Worm (Caenorhabditis elegans) whole organism, L4 larva: ENCODE data around the gene pax-1.

Experiments used
- D1046.2 ChIP-seq: fragments of 200-800 bp; sonication (Bioruptor generic); IDR thresholded peaks from 2 replicates; pipeline ENCODE4 v1.3.6; 2022; ENCODE audit warnings: missing genetic modification characterization, missing compliant biosample characterization
- F49E8.2 ChIP-seq: sonication (generic microtip); optimal IDR thresholded peaks from 2 replicates; lab custom pipeline; 2016; ENCODE audit warnings: missing compliant biosample characterization, mild to moderate bottlenecking, missing genetic modification characterization, borderline replicate concordance
- R02D3.7 ChIP-seq: fragments of 150-350 bp; sonication (generic microtip); optimal IDR thresholded peaks from 3 replicates; lab custom pipeline; 2014; ENCODE audit warnings: missing biosample characterization, missing genetic modification characterization
- T20F7.1 ChIP-seq: fragments of 200-800 bp; sonication (Bioruptor generic); optimal IDR thresholded peaks from 2 replicates; lab custom pipeline; 2018; ENCODE audit warnings: mild to moderate bottlenecking, missing genetic modification characterization, missing compliant biosample characterization
- Y48G9A.11 ChIP-seq: fragments of 200-800 bp; sonication (Bioruptor generic); IDR thresholded peaks from 2 replicates; pipeline ENCODE4 v1.3.6; 2022; ENCODE audit warnings: missing genetic modification reagents, missing genetic modification characterization, missing compliant biosample characterization
- Y5F2A.4 ChIP-seq: fragments of 200-800 bp; sonication (Bioruptor generic); optimal IDR thresholded peaks from 2 replicates; lab custom pipeline; 2018; ENCODE audit warnings: mild to moderate bottlenecking, missing genetic modification characterization, missing compliant biosample characterization
- aha-1 ChIP-seq: fragments of 150-350 bp; peaks from one replicate; lab custom pipeline; 2014; ENCODE audit warnings: missing biosample characterization, missing genetic modification characterization
- arid-1 ChIP-seq: fragments of 200-800 bp; sonication (Bioruptor generic); conservative IDR thresholded peaks from 2 replicates; pipeline ENCODE4 v1.3.6; 2022; ENCODE audit warnings: missing genetic modification reagents, missing genetic modification characterization, missing compliant biosample characterization
- ceh-44 ChIP-seq: fragments of 200-800 bp; sonication (Bioruptor generic); IDR thresholded peaks from 2 replicates; pipeline ENCODE4 v1.3.6; 2022; ENCODE audit warnings: missing genetic modification reagents, missing genetic modification characterization, missing compliant biosample characterization
- ctbp-1 ChIP-seq: fragments of 200-800 bp; sonication (Bioruptor generic); IDR thresholded peaks from 2 replicates; pipeline ENCODE4 v1.3.6; 2022; ENCODE audit warnings: missing genetic modification reagents, missing genetic modification characterization, missing compliant biosample characterization
- daf-16 ChIP-seq, 3 experiments: sonication (generic microtip); optimal IDR thresholded peaks; 2 replicates each; lab custom pipeline; 2016 to 2017; ENCODE audit warnings: missing genetic modification characterization in 3 of 3, missing genetic modification reagents in 3 of 3, mild to moderate bottlenecking in 2 of 3, missing compliant biosample characterization in 2 of 3, missing biosample characterization in 1 of 3, moderate library complexity in 1 of 3
- daf-19 ChIP-seq: fragments of 200-800 bp; sonication (Bioruptor generic); conservative IDR thresholded peaks from 2 replicates; pipeline ENCODE4 v1.3.6; 2022; ENCODE audit warnings: missing genetic modification characterization, missing compliant biosample characterization
- duxl-1 ChIP-seq: sonication (generic microtip); optimal IDR thresholded peaks from 2 replicates; lab custom pipeline; 2016; ENCODE audit warnings: mild to moderate bottlenecking, missing genetic modification characterization, moderate library complexity, missing compliant biosample characterization; ENCODE audit not compliant: poor library complexity
- dve-1 ChIP-seq: sonication (generic microtip); optimal IDR thresholded peaks from 2 replicates; lab custom pipeline; 2017; ENCODE audit warnings: antibody characterized with exemption, mild to moderate bottlenecking, missing genetic modification characterization, missing compliant biosample characterization; ENCODE audit not compliant: insufficient read depth
- gei-8 ChIP-seq: fragments of 200-800 bp; sonication (Bioruptor generic); optimal IDR thresholded peaks from 2 replicates; lab custom pipeline; 2018; ENCODE audit warnings: mild to moderate bottlenecking, missing genetic modification characterization, missing compliant biosample characterization
- hif-1 ChIP-seq, 2 experiments: sonication (generic microtip); optimal IDR thresholded peaks; 2 replicates each; lab custom pipeline; 2016 to 2017; ENCODE audit warnings: missing compliant biosample characterization in 2 of 2, missing genetic modification characterization in 2 of 2, missing genetic modification reagents in 2 of 2, missing genotype in 2 of 2, mild to moderate bottlenecking in 1 of 2
- hlh-11 ChIP-seq: fragments of 200-800 bp; sonication (Bioruptor generic); optimal IDR thresholded peaks from 2 replicates; lab custom pipeline; 2018; ENCODE audit warnings: mild to moderate bottlenecking, missing genetic modification characterization, missing compliant biosample characterization
- jun-1 ChIP-seq: fragments of 150-350 bp; optimal IDR thresholded peaks from 2 replicates; lab custom pipeline; 2014; ENCODE audit warnings: missing biosample characterization, missing genetic modification reagents, missing genetic modification characterization
- lin-13 ChIP-seq: fragments of 150-350 bp; optimal IDR thresholded peaks from 2 replicates; lab custom pipeline; 2014; ENCODE audit warnings: missing biosample characterization, missing genetic modification reagents, missing genetic modification characterization
- lin-39 ChIP-seq: fragments of 150-350 bp; optimal IDR thresholded peaks from 2 replicates; lab custom pipeline; 2014; ENCODE audit warnings: missing biosample characterization, missing genetic modification reagents, missing genetic modification characterization
- mep-1 ChIP-seq: fragments of 150-350 bp; sonication (generic microtip); optimal IDR thresholded peaks from 3 replicates; lab custom pipeline; 2014; ENCODE audit warnings: missing biosample characterization, missing genetic modification characterization
- mes-2 ChIP-seq: sonication (generic microtip); optimal IDR thresholded peaks from 2 replicates; lab custom pipeline; 2016; ENCODE audit warnings: missing genotype, mild to moderate bottlenecking, missing genetic modification characterization, missing compliant biosample characterization; ENCODE audit not compliant: poor library complexity, severe bottlenecking
- mxl-2 ChIP-seq: fragments of 200-800 bp; sonication (Bioruptor generic); conservative IDR thresholded peaks from 2 replicates; pipeline ENCODE4 v1.3.6; 2022; ENCODE audit warnings: missing genetic modification reagents, missing genetic modification characterization, missing compliant biosample characterization
- nhr-28 ChIP-seq: fragments of 150-350 bp; optimal IDR thresholded peaks from 2 replicates; lab custom pipeline; 2014; ENCODE audit warnings: missing biosample characterization, missing genetic modification characterization
- nhr-6 ChIP-seq: fragments of 150-350 bp; optimal IDR thresholded peaks from 2 replicates; lab custom pipeline; 2014; ENCODE audit warnings: missing biosample characterization, missing genetic modification characterization
- pha-4 ChIP-seq, 2 experiments: fragments of 150-350 bp in 1 of 2; fragments of 200-800 bp in 1 of 2; sonication (Bioruptor generic) in 1 of 2; IDR thresholded peaks in 1 of 2; optimal IDR thresholded peaks in 1 of 2; 2 replicates each; pipeline versions ENCODE4 v1.3.6 to Lab custom; 2014 to 2022; ENCODE audit warnings: missing genetic modification characterization in 2 of 2, missing genetic modification reagents in 2 of 2, missing biosample characterization in 1 of 2, missing compliant biosample characterization in 1 of 2
- php-3 ChIP-seq: fragments of 200-800 bp; sonication (Bioruptor generic); IDR thresholded peaks from 2 replicates; pipeline ENCODE4 v1.3.6; 2022; ENCODE audit warnings: missing genetic modification reagents, missing genetic modification characterization, missing compliant biosample characterization
- pqm-1 ChIP-seq: sonication (generic microtip); optimal IDR thresholded peaks from 2 replicates; lab custom pipeline; 2017; ENCODE audit warnings: missing biosample characterization, missing genetic modification characterization
- sdz-12 ChIP-seq: fragments of 200-800 bp; sonication (Bioruptor generic); optimal IDR thresholded peaks from 2 replicates; lab custom pipeline; 2018; ENCODE audit warnings: mild to moderate bottlenecking, missing genetic modification characterization, missing compliant biosample characterization
- tag-97 ChIP-seq: fragments of 200-800 bp; sonication (Bioruptor generic); IDR thresholded peaks from 2 replicates; pipeline ENCODE4 v1.3.6; 2022; ENCODE audit warnings: missing genetic modification characterization, missing compliant biosample characterization
- unc-62 ChIP-seq, 3 experiments: fragments of 150-350 bp in 1 of 3; sonication (generic microtip); optimal IDR thresholded peaks in 2 of 3; peaks in 1 of 3; 1 replicate in 1 of 3; 2 replicates in 2 of 3; lab custom pipeline; 2014 to 2017; ENCODE audit warnings: missing biosample characterization in 3 of 3, missing genetic modification characterization in 3 of 3, missing genetic modification reagents in 3 of 3, missing genotype in 1 of 3

Gene pax-1

DNA sequence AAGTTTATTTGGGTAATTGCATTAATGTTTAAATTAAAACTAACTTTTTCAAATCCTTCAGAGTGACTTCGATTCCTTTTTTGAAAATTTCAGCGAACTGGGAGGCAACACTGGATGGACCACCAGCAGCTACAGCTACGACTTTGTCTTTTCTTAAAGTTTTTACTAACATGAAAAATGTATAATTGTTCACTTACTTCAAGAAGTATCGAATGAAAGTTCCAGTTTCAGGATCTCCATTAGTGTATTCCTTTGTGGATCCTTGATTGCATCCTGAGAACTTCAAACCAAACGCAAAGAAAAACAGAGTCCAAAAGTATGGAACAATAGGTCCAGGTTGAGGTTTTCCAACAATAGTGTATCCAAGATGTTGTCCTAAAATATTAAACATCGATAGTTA is 27.7 kb upstream of the pax-1 start:
- TF ChIP-seq dve-1 (no peak), aha-1 (tag; lab: Kevin White, UChicago) (peak; percentile 27), D1046.2 (GFP tag; lab: Robert Waterston, UW) (no peak), pqm-1 (no peak), ceh-44 (GFP tag; lab: Robert Waterston, UW) (no peak), Y48G9A.11 (GFP tag; lab: Robert Waterston, UW) (no peak), sdz-12 (GFP tag; lab: Kevin White, UChicago) (no peak), nhr-6 (tag; lab: Kevin White, UChicago) (no peak), daf-19 (GFP tag; lab: Robert Waterston, UW) (no peak), hif-1 (tag; optimal IDR thresholded peaks at IDR 0.05; lab: Kevin White, UChicago) (no peak), R02D3.7 (tag; lab: Kevin White, UChicago) (no peak), unc-62 (GFP tag; optimal IDR thresholded peaks at IDR 0.05 in 1 of 2; lab: Kevin White, UChicago) (peak in 1 of 2 experiments; percentile 92), unc-62 (tag; optimal IDR thresholded peaks at IDR 0.05; lab: Kevin White, UChicago) (no peak), pha-4 (GFP tag; IDR thresholded peaks at IDR 0.05; lab: Robert Waterston, UW) (no peak), pha-4 (tag; optimal IDR thresholded peaks at IDR 0.05; lab: Kevin White, UChicago) (no peak), lin-13 (GFP tag; lab: Kevin White, UChicago) (no peak), php-3 (GFP tag; lab: Robert Waterston, UW) (no peak)

- no peak for TF ChIP-seq jun-1 (tag; lab: Kevin White, UChicago)
- peak; percentile 5 for TF ChIP-seq hlh-11
- TF ChIP-seq arid-1 (GFP tag; lab: Robert Waterston, UW), result no peak
- TF ChIP-seq daf-16 (GFP tag; optimal IDR thresholded peaks at IDR 0.05; lab: Kevin White, UChicago), result no peak
- peak; percentile 19 for TF ChIP-seq daf-16 (tag; optimal IDR thresholded peaks at IDR 0.05; lab: Kevin White, UChicago)
- TF ChIP-seq F49E8.2 (tag; lab: Kevin White, UChicago), result no peak
- no peak for TF ChIP-seq ctbp-1
- TF ChIP-seq mxl-2 (GFP tag; lab: Robert Waterston, UW), result no peak
These were observed 25.7 kb upstream of the pax-1 start, which contains the start of gene F20D6.11 for ce11 chrV:8198994-8199393. Gene F20D6.11 (minus strand): TSS chrV:8199094.

DNA sequence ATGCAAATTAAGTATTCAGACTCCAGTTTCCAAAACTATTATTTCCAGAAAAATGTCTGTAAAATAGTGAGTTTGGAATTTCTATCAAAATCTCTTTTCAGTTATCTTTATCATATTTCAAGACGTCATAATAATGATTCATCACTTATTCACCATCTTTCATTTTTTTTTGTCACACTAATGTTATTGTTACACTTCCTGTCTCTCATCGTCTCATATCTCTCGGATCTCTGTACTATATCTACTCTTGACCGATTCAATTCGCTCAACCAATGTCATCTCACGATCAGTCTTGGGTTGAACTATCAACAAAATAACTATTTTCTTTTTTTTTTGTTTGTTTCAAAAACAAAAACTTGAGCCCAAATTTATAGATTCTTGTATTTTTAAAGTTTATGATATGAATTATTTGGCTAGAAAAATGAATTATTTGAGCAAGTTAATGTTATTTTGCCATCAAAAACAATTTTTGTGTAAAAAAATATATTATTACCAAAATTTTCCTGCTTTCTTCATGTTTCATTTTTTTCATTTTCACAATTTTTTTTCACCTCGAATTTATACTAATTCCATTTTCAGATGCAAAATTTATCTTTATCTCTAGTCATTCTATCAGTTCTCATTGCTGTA is 23.4 kb upstream of the pax-1 start, which contains the start of gene cri-2:
Gene cri-2 (plus strand): TSS at position 580 of the 630 bp plus-strand sequence.
- TF ChIP-seq hlh-11, result peak; percentile 19
- TF ChIP-seq aha-1 (tag; lab: Kevin White, UChicago), result peak; percentile 46
- no peak for TF ChIP-seq tag-97 (GFP tag; lab: Robert Waterston, UW)
- TF ChIP-seq dve-1, result peak; percentile 46
- peak; percentile 39 for TF ChIP-seq nhr-28
- TF ChIP-seq T20F7.1 (GFP tag; lab: Kevin White, UChicago), result peak; percentile 30
- peak in 1 of 2 experiments; percentile 76 for TF ChIP-seq daf-16 (GFP tag; optimal IDR thresholded peaks at IDR 0.05; lab: Kevin White, UChicago)
- TF ChIP-seq daf-16 (tag; optimal IDR thresholded peaks at IDR 0.05; lab: Kevin White, UChicago), result no peak
- peak; percentile 13 for TF ChIP-seq nhr-6 (tag; lab: Kevin White, UChicago)
- no peak for TF ChIP-seq gei-8

ce11 chrV:8203085-8203643 is 21.6 kb upstream of the pax-1 start, which contains the start of gene cest-17:
Gene cest-17 (plus strand): TSS chrV:8203332.
- TF ChIP-seq daf-16 (GFP tag; optimal IDR thresholded peaks at IDR 0.05; lab: Kevin White, UChicago), result no peak
- peak; percentile 71 for TF ChIP-seq daf-16 (tag; optimal IDR thresholded peaks at IDR 0.05; lab: Kevin White, UChicago)
- peak; percentile 5 for TF ChIP-seq mep-1
- TF ChIP-seq Y5F2A.4 (GFP tag; lab: Kevin White, UChicago), result no peak
- no peak for TF ChIP-seq aha-1 (tag; lab: Kevin White, UChicago)
- TF ChIP-seq nhr-6 (tag; lab: Kevin White, UChicago), result peak; percentile 37
- TF ChIP-seq unc-62 (GFP tag; optimal IDR thresholded peaks at IDR 0.05 in 1 of 2; lab: Kevin White, UChicago), result peak in 1 of 2 experiments; percentile 57
- no peak for TF ChIP-seq unc-62 (tag; optimal IDR thresholded peaks at IDR 0.05; lab: Kevin White, UChicago)
- no peak for TF ChIP-seq lin-39 (tag; lab: Kevin White, UChicago)
- peak; percentile 36 for TF ChIP-seq dve-1
- peak; percentile 11 for TF ChIP-seq mes-2 (tag; lab: Kevin White, UChicago)
- peak; percentile 28 for TF ChIP-seq nhr-28
- no peak for TF ChIP-seq duxl-1
- peak; percentile 8 for TF ChIP-seq hlh-11
- TF ChIP-seq, all 104 proteins: peak for 8
